Fruit fly (Drosophila melanogaster) S2 (cell line): Measurements from ENCODE around the gene wry.

Experiments
- CG8478 ChIP-seq: fragments of >200 bp; optimal IDR thresholded peaks from 2 replicates; lab custom pipeline; 2018
- CTCF ChIP-seq, 2 experiments: fragments of >200 bp; optimal IDR thresholded peaks; 2 replicates each; lab custom pipeline; 2018

- TF ChIP-seq CTCF (optimal IDR thresholded peaks at IDR 0.05; lab: Kevin White, UChicago) = no peak
- TF ChIP-seq CG8478 = no peak
These were observed 37.3 kb downstream of the wry start for dm6 chr2L:1873609-1874096.
